Worm (Caenorhabditis elegans) whole organism, L2 larva: Measurements from ENCODE around the gene ZK180.5.
A peak's percentile ranks its signal among the peaks of the same experiment; 100 is the strongest.

ENCODE experiments used
- C34F6.9 ChIP-seq: fragments of 150-350 bp; optimal IDR thresholded peaks from 2 replicates; lab custom pipeline; 2014; ENCODE audit warnings: missing biosample characterization, missing genetic modification characterization
- F13H6.1 ChIP-seq: sonication (generic microtip); optimal IDR thresholded peaks from 2 replicates; lab custom pipeline; 2016; ENCODE audit warnings: missing genetic modification characterization, missing compliant biosample characterization
- Y55F3AM.14 ChIP-seq: fragments of 200-800 bp; sonication (Bioruptor generic); optimal IDR thresholded peaks from 2 replicates; lab custom pipeline; 2018; ENCODE audit warnings: mild to moderate bottlenecking, missing genetic modification characterization, missing compliant biosample characterization
- alr-1 ChIP-seq: fragments of 150-350 bp; optimal IDR thresholded peaks from 2 replicates; lab custom pipeline; 2014; ENCODE audit warnings: missing biosample characterization, missing genetic modification characterization
- aly-2 ChIP-seq: fragments of 150-350 bp; optimal IDR thresholded peaks from 2 replicates; lab custom pipeline; 2014; ENCODE audit warnings: missing biosample characterization, missing genetic modification characterization
- ceh-16 ChIP-seq: fragments of 150-350 bp; optimal IDR thresholded peaks from 2 replicates; lab custom pipeline; 2014; ENCODE audit warnings: missing biosample characterization, missing genetic modification characterization
- crh-2 ChIP-seq: sonication (generic microtip); optimal IDR thresholded peaks from 2 replicates; lab custom pipeline; 2017; ENCODE audit warnings: missing biosample characterization, missing genetic modification characterization
- elt-3 ChIP-seq: sonication (generic microtip); optimal IDR thresholded peaks from 2 replicates; lab custom pipeline; 2017; ENCODE audit warnings: missing biosample characterization, missing genetic modification characterization
- fos-1 ChIP-seq: fragments of 150-350 bp; optimal IDR thresholded peaks from 2 replicates; lab custom pipeline; 2014; ENCODE audit warnings: missing biosample characterization, missing genetic modification characterization
- gmeb-1 ChIP-seq: fragments of 150-350 bp; optimal IDR thresholded peaks from 2 replicates; lab custom pipeline; 2014; ENCODE audit warnings: missing biosample characterization, missing genetic modification characterization
- lin-11 ChIP-seq: fragments of 150-350 bp; sonication (generic microtip); optimal IDR thresholded peaks from 2 replicates; lab custom pipeline; 2014; ENCODE audit warnings: missing biosample characterization, missing genetic modification characterization, inconsistent platforms, mixed read lengths
- lin-13 ChIP-seq: fragments of 150-350 bp; optimal IDR thresholded peaks from 2 replicates; lab custom pipeline; 2014; ENCODE audit warnings: missing biosample characterization, missing genetic modification reagents, missing genetic modification characterization
- lin-39 ChIP-seq: fragments of 150-350 bp; optimal IDR thresholded peaks from 2 replicates; lab custom pipeline; 2014; ENCODE audit warnings: missing biosample characterization, missing genetic modification reagents, missing genetic modification characterization
- lsy-2 ChIP-seq, 2 experiments: fragments of 150-350 bp in 1 of 2; sonication (generic microtip) in 1 of 2; optimal IDR thresholded peaks; 2 replicates each; lab custom pipeline; 2014 to 2017; ENCODE audit warnings: missing biosample characterization in 2 of 2, missing genetic modification characterization in 2 of 2
- mdl-1 ChIP-seq, 2 experiments: fragments of 150-350 bp in 1 of 2; sonication (generic microtip) in 1 of 2; optimal IDR thresholded peaks; 2 replicates each; lab custom pipeline; 2017; ENCODE audit warnings: missing biosample characterization in 2 of 2, missing genetic modification characterization in 2 of 2
- nhr-129 ChIP-seq: fragments of 150-350 bp; optimal IDR thresholded peaks from 2 replicates; lab custom pipeline; 2014; ENCODE audit warnings: missing biosample characterization, missing genetic modification characterization
- nhr-21 ChIP-seq: fragments of 150-350 bp; optimal IDR thresholded peaks from 2 replicates; lab custom pipeline; 2014; ENCODE audit warnings: missing biosample characterization, missing genetic modification characterization
- nhr-23 ChIP-seq: fragments of 150-350 bp; optimal IDR thresholded peaks from 2 replicates; lab custom pipeline; 2014; ENCODE audit warnings: missing biosample characterization, missing genetic modification reagents, missing genetic modification characterization
- nhr-25 ChIP-seq: fragments of 150-350 bp; sonication (generic microtip); optimal IDR thresholded peaks from 3 replicates; lab custom pipeline; 2014; ENCODE audit warnings: missing biosample characterization, missing genetic modification characterization
- nhr-77 ChIP-seq: fragments of 150-350 bp; optimal IDR thresholded peaks from 2 replicates; lab custom pipeline; 2014; ENCODE audit warnings: missing biosample characterization, missing genetic modification characterization
- peb-1 ChIP-seq: fragments of 150-350 bp; optimal IDR thresholded peaks from 2 replicates; lab custom pipeline; 2014; ENCODE audit warnings: missing biosample characterization, missing genetic modification characterization
- sem-4 ChIP-seq: fragments of 150-350 bp; optimal IDR thresholded peaks from 2 replicates; lab custom pipeline; 2014; ENCODE audit warnings: missing biosample characterization, missing genetic modification reagents, missing genetic modification characterization
- skn-1 ChIP-seq: sonication (generic microtip); optimal IDR thresholded peaks from 2 replicates; lab custom pipeline; 2017; ENCODE audit warnings: missing biosample characterization, missing genetic modification characterization
- sma-3 ChIP-seq: sonication (generic microtip); optimal IDR thresholded peaks from 2 replicates; lab custom pipeline; 2016; ENCODE audit warnings: missing genetic modification reagents, missing genetic modification characterization, missing compliant biosample characterization
- snpc-4 ChIP-seq: fragments of 150-350 bp; optimal IDR thresholded peaks from 2 replicates; lab custom pipeline; 2014; ENCODE audit warnings: missing biosample characterization, missing genetic modification characterization
- unc-39 ChIP-seq: fragments of 150-350 bp; optimal IDR thresholded peaks from 2 replicates; lab custom pipeline; 2014; ENCODE audit warnings: missing biosample characterization, missing genetic modification characterization
- unc-55 ChIP-seq: fragments of 150-350 bp; sonication (generic microtip); optimal IDR thresholded peaks from 3 replicates; lab custom pipeline; 2014; ENCODE audit warnings: missing biosample characterization, missing genetic modification reagents, missing genetic modification characterization
- zag-1 ChIP-seq: fragments of 150-350 bp; optimal IDR thresholded peaks from 2 replicates; lab custom pipeline; 2014; ENCODE audit warnings: missing biosample characterization, missing genetic modification characterization
- ztf-11 ChIP-seq: sonication (generic microtip); optimal IDR thresholded peaks from 2 replicates; lab custom pipeline; 2017; ENCODE audit warnings: missing biosample characterization, missing genetic modification characterization

ZK180.5 gene

DNA sequence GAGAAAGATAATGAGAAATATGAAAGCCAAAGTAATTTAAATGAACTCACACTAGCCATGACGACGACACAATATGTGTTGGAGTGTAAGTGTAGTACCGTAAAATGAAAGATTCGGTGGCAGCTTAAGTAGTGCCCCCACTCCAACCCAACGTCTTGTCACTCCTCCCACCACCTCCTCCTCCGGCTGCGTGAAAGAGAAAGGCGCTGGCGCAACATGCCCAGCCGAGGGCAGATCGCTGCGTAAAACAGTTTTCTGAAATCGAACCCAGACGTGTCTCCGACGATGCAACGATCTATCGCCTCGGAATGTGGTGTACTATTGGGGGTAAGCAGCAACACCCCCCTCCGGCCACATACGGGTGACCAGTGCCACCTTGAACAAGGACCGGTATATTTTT lies at the start of gene ZK180.5:
TSS of gene ZK180.5 (minus strand) at position 101 of the 400 bp plus-strand sequence.
- peak; percentile 17 for TF ChIP-seq nhr-25 (tag; lab: Kevin White, UChicago)
- TF ChIP-seq aly-2 (tag; lab: Kevin White, UChicago), result no peak
- no peak for TF ChIP-seq alr-1
- TF ChIP-seq lin-13, result no peak

DNA sequence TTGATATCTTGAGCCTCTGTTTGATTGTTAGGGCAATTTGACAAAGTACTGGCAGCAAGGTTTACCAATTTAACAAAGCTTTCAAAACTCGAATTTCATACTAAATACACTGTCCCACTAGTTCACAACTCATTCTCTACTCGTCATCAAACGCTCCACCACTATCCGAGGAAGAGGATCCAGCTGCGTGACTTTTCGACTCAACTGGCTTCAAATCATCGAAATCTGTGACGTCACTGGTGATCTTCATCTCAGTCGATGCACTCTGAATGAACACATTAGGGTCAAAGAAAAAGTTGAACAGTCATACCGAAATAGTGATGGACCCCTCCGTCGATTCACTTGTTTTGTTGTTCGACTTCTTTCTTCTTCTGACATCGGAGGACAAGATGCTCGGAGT lies 48.9 kb upstream of the ZK180.5 start:
- TF ChIP-seq nhr-77 (tag; lab: Kevin White, UChicago) (no peak), F13H6.1 (tag; lab: Kevin White, UChicago) (no peak), lsy-2 (tag; optimal IDR thresholded peaks at IDR 0.05; lab: Kevin White, UChicago) (no peak)

DNA sequence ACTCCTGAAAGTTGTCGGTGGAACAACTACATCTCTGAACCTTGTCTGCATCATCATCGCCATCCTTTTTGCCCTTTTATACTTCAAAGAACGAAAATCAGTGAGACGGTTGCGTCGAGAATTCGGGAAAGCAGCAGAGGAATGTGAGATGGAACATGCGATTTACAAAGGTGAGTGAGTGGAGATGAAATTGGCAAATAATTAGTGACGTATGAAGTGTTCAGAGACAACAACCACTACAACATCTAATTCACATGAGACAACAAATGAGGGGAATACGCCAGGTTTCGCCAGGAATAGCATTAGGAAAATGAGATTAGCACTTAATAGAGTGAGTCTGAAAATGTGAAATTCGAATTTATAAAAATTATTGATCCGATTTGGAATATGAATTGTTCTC lies 47.6 kb upstream of the ZK180.5 start:
- TF ChIP-seq snpc-4 (no peak), mdl-1 (tag; optimal IDR thresholded peaks at IDR 0.05; lab: Kevin White, UChicago) (no peak), lin-11 (no peak), nhr-21 (tag; lab: Kevin White, UChicago) (no peak), sma-3 (GFP tag; lab: Kevin White, UChicago) (no peak), nhr-129 (tag; lab: Kevin White, UChicago) (no peak), unc-55 (GFP tag; lab: Kevin White, UChicago) (no peak), zag-1 (no peak)

DNA sequence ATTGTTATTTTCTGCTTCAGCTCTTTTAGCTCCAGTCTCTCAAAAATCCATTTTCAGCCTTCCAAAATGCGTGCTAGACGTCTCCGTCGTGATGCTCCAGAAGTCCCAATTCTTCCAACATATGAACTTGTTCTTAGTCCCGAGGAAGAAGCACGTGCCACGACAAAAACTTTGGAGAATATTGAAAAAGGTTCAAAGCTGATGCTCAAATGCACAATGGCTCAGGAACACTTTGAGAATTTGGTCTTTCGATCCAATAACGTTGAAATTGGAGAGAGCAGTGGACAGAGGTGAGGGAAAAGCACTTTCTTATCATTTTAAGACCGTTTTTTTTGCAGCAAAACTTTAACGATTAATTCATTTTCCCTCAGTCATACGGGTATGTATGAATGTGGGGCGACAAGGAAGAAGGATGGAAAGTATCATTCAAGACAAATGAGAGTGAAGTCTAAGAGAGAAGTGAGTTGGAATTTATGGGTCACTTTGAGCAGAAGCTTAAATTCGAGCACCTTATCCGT lies 45.7 kb upstream of the ZK180.5 start, which contains the start of gene igeg-1:
TSS of gene igeg-1 (plus strand) at position 51 of the 518 bp plus-strand sequence.
- peak; percentile 7 for TF ChIP-seq crh-2 (tag; lab: Kevin White, UChicago)
- TF ChIP-seq fos-1 (tag; lab: Kevin White, UChicago), result peak; percentile 67
- TF ChIP-seq Y55F3AM.14 (GFP tag; lab: Kevin White, UChicago), result no peak

DNA sequence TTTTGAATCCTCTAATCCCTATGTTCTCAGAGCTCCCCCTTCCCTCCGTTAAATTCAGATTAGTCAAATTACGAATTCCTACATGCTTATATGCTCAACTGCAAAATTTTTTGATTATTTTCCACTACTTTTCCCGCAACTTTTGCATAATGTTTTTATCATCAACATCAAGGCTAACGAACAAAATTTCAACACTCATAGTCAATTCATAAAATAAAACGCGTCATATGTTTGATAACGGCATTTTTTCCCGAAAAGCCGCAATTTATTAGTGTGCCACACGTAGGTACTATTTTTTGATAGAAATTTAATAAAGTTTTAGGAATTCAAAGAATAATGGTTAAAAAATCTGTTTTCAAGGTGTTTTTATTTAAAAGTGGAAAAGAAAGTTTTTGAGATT lies 42.2 kb upstream of the ZK180.5 start:
- peak; percentile 67 for TF ChIP-seq fos-1 (tag; lab: Kevin White, UChicago)
- TF ChIP-seq gmeb-1 (tag; lab: Kevin White, UChicago), result peak; percentile 14
- no peak for TF ChIP-seq nhr-21 (tag; lab: Kevin White, UChicago)
- TF ChIP-seq nhr-129 (tag; lab: Kevin White, UChicago), result no peak

DNA sequence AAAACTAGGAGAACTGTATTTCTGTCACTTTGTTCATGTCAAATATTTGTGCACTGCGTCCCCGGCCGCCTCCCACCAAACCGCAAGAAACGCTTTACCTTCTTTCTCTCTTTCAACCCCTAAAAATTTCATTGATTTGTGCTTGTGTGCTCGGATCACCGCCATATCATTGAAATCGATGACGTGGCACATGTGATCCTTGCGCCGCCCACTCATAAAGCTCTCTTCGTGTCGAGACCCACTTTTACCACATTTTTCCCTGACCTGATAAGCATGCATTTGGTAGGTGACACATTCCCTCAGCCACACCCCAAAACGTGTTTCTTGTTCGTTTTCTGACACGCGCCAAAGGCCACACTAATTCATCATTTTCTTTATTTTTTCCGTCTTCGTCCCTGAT lies 40.8 kb upstream of the ZK180.5 start:
- peak; percentile 39 for TF ChIP-seq F13H6.1 (tag; lab: Kevin White, UChicago)
- peak; percentile 51 for TF ChIP-seq crh-2 (tag; lab: Kevin White, UChicago)
- TF ChIP-seq ceh-16 (tag; lab: Kevin White, UChicago), result no peak
- peak; percentile 9 for TF ChIP-seq fos-1 (tag; lab: Kevin White, UChicago)

DNA sequence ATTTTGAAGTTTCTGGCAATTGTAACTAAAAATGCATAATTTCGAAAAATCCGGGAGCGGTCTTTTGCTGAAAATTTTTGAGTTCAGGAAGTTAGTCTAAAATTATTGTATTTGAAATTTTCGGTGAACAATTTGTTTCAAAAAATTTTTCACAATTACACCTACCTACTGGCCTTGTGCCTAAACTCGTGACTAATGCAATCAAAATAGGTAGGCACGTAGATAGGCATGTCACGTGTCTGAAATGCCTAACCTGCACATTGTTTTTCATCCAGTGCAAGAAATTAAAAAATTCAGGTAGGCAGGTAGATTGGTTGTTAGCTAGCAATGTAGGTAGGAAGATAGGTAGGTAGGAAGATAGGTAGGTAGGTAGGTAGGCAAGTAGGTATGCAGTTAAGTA lies 40.2 kb upstream of the ZK180.5 start:
- TF ChIP-seq zag-1 (no peak), nhr-23 (tag; lab: Kevin White, UChicago) (no peak), ztf-11 (no peak), lsy-2 (tag; optimal IDR thresholded peaks at IDR 0.05; lab: Kevin White, UChicago) (no peak), unc-39 (tag; lab: Kevin White, UChicago) (no peak), gmeb-1 (tag; lab: Kevin White, UChicago) (no peak), ceh-16 (tag; lab: Kevin White, UChicago) (no peak), C34F6.9 (tag; lab: Kevin White, UChicago) (no peak), skn-1 (tag; lab: Kevin White, UChicago) (no peak), aly-2 (tag; lab: Kevin White, UChicago) (no peak), sem-4 (no peak), peb-1 (tag; lab: Kevin White, UChicago) (no peak), lin-39 (no peak), fos-1 (tag; lab: Kevin White, UChicago) (no peak), elt-3 (tag; lab: Kevin White, UChicago) (no peak), nhr-77 (tag; lab: Kevin White, UChicago) (no peak)
